Worm (Caenorhabditis elegans) whole organism, midembryonic: Measurements from ENCODE around the gene C04F6.9.

ENCODE experiments used
- T22C8.4 ChIP-seq: fragments of 200-800 bp; sonication (Bioruptor generic); IDR thresholded peaks from 2 replicates; pipeline ENCODE4 v1.3.6; 2022; ENCODE audit warnings: missing genetic modification characterization, missing compliant biosample characterization
- cog-1 ChIP-seq: sonication (generic microtip); optimal IDR thresholded peaks from 2 replicates; lab custom pipeline; 2016; ENCODE audit warnings: missing genetic modification characterization, missing compliant biosample characterization
- flt-1 ChIP-seq: fragments of 200-800 bp; sonication (Bioruptor generic); IDR thresholded peaks from 2 replicates; pipeline ENCODE4 v1.3.6; 2022; ENCODE audit warnings: missing genetic modification characterization, missing compliant biosample characterization
- klf-2 ChIP-seq: fragments of 200-800 bp; sonication (Bioruptor generic); conservative IDR thresholded peaks from 2 replicates; pipeline ENCODE4 v1.3.6; 2022; ENCODE audit warnings: missing genetic modification reagents, missing genetic modification characterization, missing compliant biosample characterization
- med-1 ChIP-seq: sonication (generic microtip); optimal IDR thresholded peaks from 2 replicates; lab custom pipeline; 2017; ENCODE audit warnings: missing genetic modification characterization, mild to moderate bottlenecking, missing compliant biosample characterization, antibody characterized with exemption, missing genetic modification reagents; ENCODE audit not compliant: insufficient read depth
- ref-1 ChIP-seq: fragments of 200-800 bp; sonication (Bioruptor generic); conservative IDR thresholded peaks from 2 replicates; pipeline ENCODE4 v1.3.6; 2022; ENCODE audit warnings: missing genetic modification reagents, missing genetic modification characterization, missing compliant biosample characterization
- tab-1 ChIP-seq: fragments of 200-800 bp; sonication (Bioruptor generic); IDR thresholded peaks from 2 replicates; pipeline ENCODE4 v1.3.6; 2022; ENCODE audit warnings: missing genetic modification characterization, missing compliant biosample characterization
- ztf-23 ChIP-seq: fragments of 200-800 bp; sonication (Bioruptor generic); IDR thresholded peaks from 2 replicates; pipeline ENCODE4 v1.3.6; 2022; ENCODE audit warnings: missing genetic modification reagents, missing genetic modification characterization, missing compliant biosample characterization
- ztf-29 ChIP-seq: fragments of 200-800 bp; sonication (Bioruptor generic); IDR thresholded peaks from 2 replicates; pipeline ENCODE4 v1.3.6; 2022; ENCODE audit warnings: missing genetic modification reagents, missing genetic modification characterization, missing compliant biosample characterization

Gene C04F6.9

ce11 chrX:3401701-3402100, at the start of gene C04F6.9:
Gene C04F6.9 (plus strand): TSS chrX:3402001.
- no peak for TF ChIP-seq ztf-23
- TF ChIP-seq med-1 (GFP tag; lab: Kevin White, UChicago): no peak
- no peak for TF ChIP-seq ztf-29 (GFP tag; lab: Robert Waterston, UW)
- no peak for TF ChIP-seq flt-1 (GFP tag; lab: Robert Waterston, UW)
- TF ChIP-seq tab-1 (GFP tag; lab: Robert Waterston, UW): no peak
- no peak for TF ChIP-seq cog-1 (tag; lab: Kevin White, UChicago)
- no peak for TF ChIP-seq ref-1 (GFP tag; lab: Robert Waterston, UW)
- TF ChIP-seq T22C8.4 (GFP tag; lab: Robert Waterston, UW): no peak
- TF ChIP-seq klf-2: no peak

ce11 chrX:3362378-3362777, 39.4 kb upstream of the C04F6.9 start, which contains the start of gene dhs-26:
Gene dhs-26 (minus strand): TSS chrX:3362493.
- TF ChIP-seq T22C8.4 (GFP tag; lab: Robert Waterston, UW) (no peak), tab-1 (GFP tag; lab: Robert Waterston, UW) (no peak)

- TF ChIP-seq ztf-23 (no peak), T22C8.4 (GFP tag; lab: Robert Waterston, UW) (no peak), cog-1 (tag; lab: Kevin White, UChicago) (no peak), ref-1 (GFP tag; lab: Robert Waterston, UW) (no peak), tab-1 (GFP tag; lab: Robert Waterston, UW) (no peak), klf-2 (no peak), med-1 (GFP tag; lab: Kevin White, UChicago) (no peak), ztf-29 (GFP tag; lab: Robert Waterston, UW) (no peak)
These were observed 35.0 kb upstream of the C04F6.9 start for ce11 chrX:3366782-3367181.

- TF ChIP-seq klf-2 (no peak), cog-1 (tag; lab: Kevin White, UChicago) (no peak), tab-1 (GFP tag; lab: Robert Waterston, UW) (no peak), med-1 (GFP tag; lab: Kevin White, UChicago) (no peak), ztf-23 (no peak), ztf-29 (GFP tag; lab: Robert Waterston, UW) (no peak), T22C8.4 (GFP tag; lab: Robert Waterston, UW) (no peak), flt-1 (GFP tag; lab: Robert Waterston, UW) (no peak), ref-1 (GFP tag; lab: Robert Waterston, UW) (no peak)
These were observed 33.1 kb upstream of the C04F6.9 start, which contains the start of gene ZK563.2 for ce11 chrX:3368659-3369058. Gene ZK563.2 (plus strand): TSS chrX:3368959.

- TF ChIP-seq ref-1 (GFP tag; lab: Robert Waterston, UW): no peak
These were observed 32.4 kb upstream of the C04F6.9 start for ce11 chrX:3369442-3369841.

- peak; percentile 95 for TF ChIP-seq T22C8.4 (GFP tag; lab: Robert Waterston, UW)
- peak; percentile 37 for TF ChIP-seq med-1 (GFP tag; lab: Kevin White, UChicago)
- TF ChIP-seq cog-1 (tag; lab: Kevin White, UChicago): peak; percentile 78
- TF ChIP-seq ztf-29 (GFP tag; lab: Robert Waterston, UW): peak; percentile 95
- TF ChIP-seq klf-2: peak; percentile 94
- peak; percentile 92 for TF ChIP-seq ztf-23
- TF ChIP-seq ref-1 (GFP tag; lab: Robert Waterston, UW): peak; percentile 82
- peak; percentile 96 for TF ChIP-seq flt-1 (GFP tag; lab: Robert Waterston, UW)
- peak; percentile 95 for TF ChIP-seq tab-1 (GFP tag; lab: Robert Waterston, UW)
These were observed 30.5 kb upstream of the C04F6.9 start for ce11 chrX:3371264-3371663.

- TF ChIP-seq ztf-23 (0 out of 2 replicates have a peak, but pooled peaks have one; percentile 22), T22C8.4 (GFP tag; lab: Robert Waterston, UW) (no peak)
These were observed 27.2 kb upstream of the C04F6.9 start, which contains the start of gene clc-3 for ce11 chrX:3374642-3375041. Gene clc-3 (minus strand): TSS chrX:3374742.

- no peak for TF ChIP-seq ref-1 (GFP tag; lab: Robert Waterston, UW)
- TF ChIP-seq flt-1 (GFP tag; lab: Robert Waterston, UW): no peak
- TF ChIP-seq ztf-23: no peak
- TF ChIP-seq ztf-29 (GFP tag; lab: Robert Waterston, UW): no peak
- no peak for TF ChIP-seq tab-1 (GFP tag; lab: Robert Waterston, UW)
- no peak for TF ChIP-seq T22C8.4 (GFP tag; lab: Robert Waterston, UW)
- TF ChIP-seq cog-1 (tag; lab: Kevin White, UChicago): no peak
- no peak for TF ChIP-seq klf-2
- TF ChIP-seq med-1 (GFP tag; lab: Kevin White, UChicago): no peak
These were observed 26.5 kb upstream of the C04F6.9 start for ce11 chrX:3375320-3375719.

- no peak for TF ChIP-seq ztf-29 (GFP tag; lab: Robert Waterston, UW)
These were observed 22.7 kb upstream of the C04F6.9 start, which contains the start of gene sorf-1 for ce11 chrX:3379114-3379513. Gene sorf-1 (minus strand): TSS chrX:3379248.

- TF ChIP-seq tab-1 (GFP tag; lab: Robert Waterston, UW) (no peak), med-1 (GFP tag; lab: Kevin White, UChicago) (no peak), ztf-29 (GFP tag; lab: Robert Waterston, UW) (no peak), T22C8.4 (GFP tag; lab: Robert Waterston, UW) (no peak), cog-1 (tag; lab: Kevin White, UChicago) (no peak), flt-1 (GFP tag; lab: Robert Waterston, UW) (no peak), ref-1 (GFP tag; lab: Robert Waterston, UW) (no peak), klf-2 (no peak), ztf-23 (no peak)
These were observed 21.6 kb upstream of the C04F6.9 start, which contains the start of gene ZK563.7 for ce11 chrX:3380167-3380566. Gene ZK563.7 (plus strand): TSS chrX:3380467.
